Fruit fly (Drosophila melanogaster) whole organism, embryonic: ENCODE data around the gene RpL7.
A peak's percentile ranks its signal among the peaks of the same experiment; 100 is the strongest.

Source experiments
- CG10321 ChIP-seq: fragments of 200-800 bp; sonication (Bioruptor generic); IDR thresholded peaks from 2 replicates; pipeline ENCODE4 v1.3.6; 2022; ENCODE audit warnings: missing biosample characterization, missing genetic modification characterization
- CG11560 ChIP-seq: fragments of 200-800 bp; sonication (Bioruptor generic); IDR thresholded peaks from 3 replicates; pipeline ENCODE4 v1.3.6; 2022; ENCODE audit warnings: missing biosample characterization, missing genetic modification characterization
- CG13775 ChIP-seq: fragments of 200-800 bp; sonication (Bioruptor generic); optimal IDR thresholded peaks from 3 replicates; lab custom pipeline; 2017; ENCODE audit warnings: missing biosample characterization, mild to moderate bottlenecking, missing genetic modification characterization
- CG15269 ChIP-seq: fragments of 200-800 bp; sonication (Bioruptor generic); optimal IDR thresholded peaks from 2 replicates; lab custom pipeline; 2018; ENCODE audit warnings: missing biosample characterization, mild to moderate bottlenecking, missing genetic modification characterization, moderate library complexity
- CG16813 ChIP-seq: fragments of 200-800 bp; sonication (Bioruptor generic); IDR thresholded peaks from 3 replicates; pipeline ENCODE4 v1.3.6; 2022; ENCODE audit warnings: missing biosample characterization, missing genetic modification characterization; ENCODE audit not compliant: partially characterized antibody
- CG17612 ChIP-seq: fragments of 200-800 bp; sonication (Bioruptor generic); IDR thresholded peaks from 2 replicates; pipeline ENCODE4 v1.3.6; 2022; ENCODE audit warnings: missing biosample characterization, missing genetic modification characterization
- CG2116 ChIP-seq: fragments of 200-800 bp; sonication (Bioruptor generic); optimal IDR thresholded peaks from 3 replicates; lab custom pipeline; 2018; ENCODE audit warnings: missing biosample characterization, mild to moderate bottlenecking, missing genetic modification characterization
- CG30020 ChIP-seq: fragments of 200-800 bp; optimal IDR thresholded peaks from 2 replicates; lab custom pipeline; 2019; ENCODE audit warnings: missing biosample characterization, mild to moderate bottlenecking, missing genetic modification characterization, moderate library complexity
- CG31441 ChIP-seq: fragments of 200-800 bp; sonication (Bioruptor generic); IDR thresholded peaks from 2 replicates; pipeline ENCODE4 v1.3.6; 2022; ENCODE audit warnings: missing biosample characterization, missing genetic modification characterization
- CG32532 ChIP-seq: fragments of 200-800 bp; sonication (Bioruptor generic); IDR thresholded peaks from 2 replicates; pipeline ENCODE4 v1.3.6; 2022; ENCODE audit warnings: missing biosample characterization, missing genetic modification characterization
- CG4617 ChIP-seq: fragments of 200-800 bp; sonication (Bioruptor generic); optimal IDR thresholded peaks from 3 replicates; lab custom pipeline; 2016; ENCODE audit warnings: missing biosample characterization, missing genetic modification characterization, borderline replicate concordance
- CG8290 ChIP-seq, 3 experiments: fragments of 200-800 bp; sonication (Bioruptor generic); optimal IDR thresholded peaks; 2 replicates each; lab custom pipeline; 2016 to 2019; ENCODE audit warnings: missing biosample characterization in 3 of 3, missing genetic modification characterization in 3 of 3, mild to moderate bottlenecking in 2 of 3, moderate library complexity in 1 of 3
- Dfd ChIP-seq, 2 experiments: fragments of >200 bp; optimal IDR thresholded peaks; 2 replicates each; lab custom pipeline; 2017; ENCODE audit warnings: missing biosample characterization in 2 of 2, missing genetic modification characterization in 2 of 2
- Fer1 ChIP-seq: fragments of 200-800 bp; sonication (Bioruptor generic); optimal IDR thresholded peaks from 2 replicates; lab custom pipeline; 2017; ENCODE audit warnings: missing biosample characterization, mild to moderate bottlenecking, missing genetic modification characterization
- Gug ChIP-seq: fragments of 200-800 bp; sonication (Bioruptor generic); IDR thresholded peaks from 4 replicates; pipeline ENCODE4 v1.3.6; 2022; ENCODE audit warnings: missing biosample characterization, missing genetic modification characterization
- HLH54F ChIP-seq: fragments of 200-800 bp; sonication (Bioruptor generic); optimal IDR thresholded peaks from 3 replicates; lab custom pipeline; 2016; ENCODE audit warnings: missing biosample characterization, missing genetic modification characterization
- HmgZ ChIP-seq: fragments of 200-800 bp; sonication (Bioruptor generic); optimal IDR thresholded peaks from 2 replicates; lab custom pipeline; 2018; ENCODE audit warnings: missing biosample characterization, mild to moderate bottlenecking, missing genetic modification characterization
- Lim3 ChIP-seq: fragments of 200-800 bp; sonication (Bioruptor generic); IDR thresholded peaks from 2 replicates; pipeline ENCODE4 v1.3.6; 2022; ENCODE audit warnings: missing biosample characterization, missing genetic modification characterization
- MBD-R2 ChIP-seq: fragments of 200-800 bp; sonication (Bioruptor generic); IDR thresholded peaks from 2 replicates; pipeline ENCODE4 v1.3.6; 2022; ENCODE audit warnings: missing biosample characterization, missing genetic modification characterization
- Mad ChIP-seq: fragments of 200-800 bp; sonication (Bioruptor generic); optimal IDR thresholded peaks from 2 replicates; lab custom pipeline; 2016; ENCODE audit warnings: missing biosample characterization, missing genetic modification characterization
- Nf-YA ChIP-seq: fragments of 200-800 bp; sonication (Bioruptor generic); IDR thresholded peaks from 2 replicates; pipeline ENCODE4 v1.3.6; 2022; ENCODE audit warnings: missing biosample characterization, missing genetic modification characterization
- NfI ChIP-seq: fragments of 200-800 bp; sonication (Bioruptor generic); optimal IDR thresholded peaks from 3 replicates; lab custom pipeline; 2018; ENCODE audit warnings: missing biosample characterization, mild to moderate bottlenecking, missing genetic modification characterization, moderate library complexity
- ash1 ChIP-seq: fragments of 200-800 bp; sonication (Bioruptor generic); optimal IDR thresholded peaks from 2 replicates; lab custom pipeline; 2018; ENCODE audit warnings: missing biosample characterization, mild to moderate bottlenecking, missing genetic modification characterization
- cg ChIP-seq: fragments of 200-800 bp; sonication (Bioruptor generic); optimal IDR thresholded peaks from 3 replicates; lab custom pipeline; 2019; ENCODE audit warnings: missing biosample characterization, mild to moderate bottlenecking, missing genetic modification characterization, moderate library complexity
- ci ChIP-seq: fragments of 200-800 bp; sonication (Bioruptor generic); IDR thresholded peaks from 3 replicates; pipeline ENCODE4 v1.3.6; 2022; ENCODE audit warnings: missing biosample characterization, missing genetic modification characterization
- croc ChIP-seq: fragments of 200-800 bp; sonication (Bioruptor generic); conservative IDR thresholded peaks from 3 replicates; pipeline ENCODE4 v1.3.6; 2022; ENCODE audit warnings: missing biosample characterization, missing genetic modification characterization
- cwo ChIP-seq: fragments of 200-800 bp; sonication (Bioruptor generic); optimal IDR thresholded peaks from 3 replicates; lab custom pipeline; 2017; ENCODE audit warnings: missing biosample characterization, missing genetic modification characterization, mild to moderate bottlenecking, moderate library complexity, missing genetic modification reagents
- dysf ChIP-seq: fragments of 200-800 bp; sonication (Bioruptor generic); IDR thresholded peaks from 3 replicates; pipeline ENCODE4 v1.3.6; 2022; ENCODE audit warnings: missing biosample characterization, missing genetic modification characterization
- esg ChIP-seq: fragments of 200-800 bp; sonication (Bioruptor generic); conservative IDR thresholded peaks from 2 replicates; pipeline ENCODE4 v1.3.6; 2022; ENCODE audit warnings: missing biosample characterization, missing genetic modification characterization
- eyg ChIP-seq: fragments of 200-800 bp; sonication (Bioruptor generic); optimal IDR thresholded peaks from 3 replicates; lab custom pipeline; 2016; ENCODE audit warnings: missing biosample characterization, missing genetic modification characterization
- fd3F ChIP-seq: fragments of 200-800 bp; sonication (Bioruptor generic); optimal IDR thresholded peaks from 2 replicates; lab custom pipeline; 2018; ENCODE audit warnings: missing biosample characterization, mild to moderate bottlenecking, missing genetic modification characterization, moderate library complexity
- fru ChIP-seq: fragments of >200 bp; optimal IDR thresholded peaks from 2 replicates; lab custom pipeline; 2017
- grn ChIP-seq: fragments of 200-800 bp; sonication (Bioruptor generic); optimal IDR thresholded peaks from 3 replicates; lab custom pipeline; 2017; ENCODE audit warnings: missing biosample characterization, missing genetic modification characterization
- gt ChIP-seq: fragments of 200-800 bp; sonication (Bioruptor generic); IDR thresholded peaks from 2 replicates; pipeline ENCODE4 v1.3.6; 2022; ENCODE audit warnings: missing biosample characterization, missing genetic modification characterization
- h ChIP-seq: fragments of >200 bp; optimal IDR thresholded peaks from 2 replicates; lab custom pipeline; 2017
- ham ChIP-seq: fragments of 200-800 bp; sonication (Bioruptor generic); IDR thresholded peaks from 2 replicates; pipeline ENCODE4 v1.3.6; 2022; ENCODE audit warnings: missing biosample characterization, missing genetic modification characterization
- kay ChIP-seq: fragments of 200-800 bp; sonication (Bioruptor generic); optimal IDR thresholded peaks from 2 replicates; lab custom pipeline; 2016; ENCODE audit warnings: missing biosample characterization, missing genetic modification characterization
- nerfin-1 ChIP-seq: fragments of 200-800 bp; sonication (Bioruptor generic); optimal IDR thresholded peaks from 3 replicates; lab custom pipeline; 2019; ENCODE audit warnings: missing biosample characterization, mild to moderate bottlenecking, missing genetic modification characterization, moderate library complexity
- pum ChIP-seq: fragments of 200-800 bp; sonication (Bioruptor generic); optimal IDR thresholded peaks from 2 replicates; lab custom pipeline; 2016; ENCODE audit warnings: missing biosample characterization, missing genetic modification characterization
- scrt ChIP-seq: fragments of 200-800 bp; sonication (Bioruptor generic); optimal IDR thresholded peaks from 2 replicates; lab custom pipeline; 2018; ENCODE audit warnings: missing biosample characterization, mild to moderate bottlenecking, missing genetic modification characterization, moderate library complexity
- sug ChIP-seq: fragments of 200-800 bp; optimal IDR thresholded peaks from 2 replicates; lab custom pipeline; 2019; ENCODE audit warnings: missing biosample characterization, mild to moderate bottlenecking, missing genetic modification characterization, moderate library complexity
- tio ChIP-seq: fragments of 200-800 bp; sonication (Bioruptor generic); optimal IDR thresholded peaks from 2 replicates; lab custom pipeline; 2017; ENCODE audit warnings: missing biosample characterization, missing genetic modification characterization, inconsistent platforms
- toy ChIP-seq: fragments of 200-800 bp; sonication (Bioruptor generic); IDR thresholded peaks from 2 replicates; pipeline ENCODE4 v1.3.6; 2022; ENCODE audit warnings: missing biosample characterization, missing genetic modification characterization
- unc-4 ChIP-seq: fragments of 200-800 bp; sonication (Bioruptor generic); IDR thresholded peaks from 2 replicates; pipeline ENCODE4 v1.3.6; 2022; ENCODE audit warnings: missing biosample characterization, missing genetic modification characterization; ENCODE audit not compliant: partially characterized antibody

RpL7 gene

dm6 chr2L:10200847-10201246 is at the start of gene RpL7, which contains the start of gene Ripalpha (continued):
- TF ChIP-seq esg (GFP tag; lab: Robert Waterston, UW): peak; percentile 63
- TF ChIP-seq MBD-R2 (GFP tag; lab: Robert Waterston, UW): peak; percentile 99
- TF ChIP-seq h (lab: Kevin White, UChicago): no peak
- peak; percentile 96 for TF ChIP-seq CG31441
- TF ChIP-seq CG32532 (GFP tag; lab: Robert Waterston, UW): peak; percentile 98
- TF ChIP-seq eyg: peak; percentile 97
- TF ChIP-seq CG13775 (GFP tag; lab: Kevin White, UChicago): peak; percentile 99
- TF ChIP-seq Lim3 (GFP tag; lab: Robert Waterston, UW): no peak; the same call in 1 of the 2 replicates
- peak; percentile 90 for TF ChIP-seq unc-4 (GFP tag; lab: Robert Waterston, UW)
- peak; percentile 99 for TF ChIP-seq Fer1
- TF ChIP-seq fd3F (GFP tag; lab: Kevin White, UChicago): peak; percentile 93
- peak; percentile 91 for TF ChIP-seq nerfin-1
- TF ChIP-seq cg (GFP tag; lab: Kevin White, UChicago): no peak
- TF ChIP-seq CG4617 (GFP tag; lab: Kevin White, UChicago): peak; percentile 99
- peak; percentile 92 for TF ChIP-seq sug
- TF ChIP-seq tio (GFP tag; lab: Kevin White, UChicago): peak; percentile 87
- TF ChIP-seq HmgZ (tag; lab: Kevin White, UChicago): peak; percentile 98
- TF ChIP-seq Mad (GFP tag; lab: Kevin White, UChicago): peak; percentile 99
- peak; percentile 100 for TF ChIP-seq ci (GFP tag; lab: Robert Waterston, UW)
- peak; percentile 78 for TF ChIP-seq CG30020 (tag; lab: Kevin White, UChicago)
- peak; percentile 95 for TF ChIP-seq scrt (GFP tag; lab: Kevin White, UChicago)
- TF ChIP-seq gt (GFP tag; lab: Robert Waterston, UW): peak; percentile 87
- peak; percentile 96 for TF ChIP-seq pum (GFP tag; lab: Kevin White, UChicago)
- peak; percentile 93 for TF ChIP-seq Nf-YA
- peak; percentile 99 for TF ChIP-seq NfI (GFP tag; lab: Kevin White, UChicago)
- peak; percentile 73; the same call in 2 of the 3 replicates for TF ChIP-seq CG11560
- TF ChIP-seq HLH54F (GFP tag; lab: Kevin White, UChicago): peak; percentile 98
- TF ChIP-seq CG10321: peak; percentile 85
- TF ChIP-seq Dfd (GFP tag; optimal IDR thresholded peaks at IDR 0.05; lab: Kevin White, UChicago): no peak

- no peak for TF ChIP-seq croc (GFP tag; lab: Robert Waterston, UW)
- no peak for TF ChIP-seq CG16813 (GFP tag; lab: Robert Waterston, UW)
- no peak for TF ChIP-seq kay (GFP tag; lab: Kevin White, UChicago)
- TF ChIP-seq fru (lab: Kevin White, UChicago): no peak
- TF ChIP-seq Gug: no peak
- no peak for TF ChIP-seq dysf (GFP tag; lab: Robert Waterston, UW)
- TF ChIP-seq CG2116 (GFP tag; lab: Kevin White, UChicago): no peak
- no peak for TF ChIP-seq cwo (GFP tag; lab: Kevin White, UChicago)
- no peak for TF ChIP-seq HmgZ (tag; lab: Kevin White, UChicago)
- no peak for TF ChIP-seq ham
- no peak for TF ChIP-seq grn (GFP tag; lab: Kevin White, UChicago)
- peak; percentile 74 for TF ChIP-seq CG8290 (GFP tag; optimal IDR thresholded peaks at IDR 0.05; lab: Kevin White, UChicago)
- peak in 1 of 2 experiments; percentile 85 for TF ChIP-seq CG8290 (tag; optimal IDR thresholded peaks at IDR 0.05; lab: Kevin White, UChicago)
- TF ChIP-seq toy (GFP tag; lab: Robert Waterston, UW): no peak
- no peak for TF ChIP-seq ash1 (GFP tag; lab: Kevin White, UChicago)
- TF ChIP-seq CG17612: peak; percentile 87
- TF ChIP-seq CG15269: no peak
- no peak for TF ChIP-seq Dfd (GFP tag; optimal IDR thresholded peaks at IDR 0.05; lab: Kevin White, UChicago)
These were observed 46.4 kb upstream of the RpL7 start for dm6 chr2L:10154395-10154794.
